Fruit fly (Drosophila melanogaster) whole organism, embryonic: Measurements from ENCODE around the gene CG10324.

Source experiments
- Atf3 ChIP-seq: fragments of 200-800 bp; sonication (Bioruptor generic); optimal IDR thresholded peaks from 3 replicates; lab custom pipeline; 2016; ENCODE audit warnings: missing biosample characterization, missing genetic modification characterization
- BEAF-32 ChIP-seq: fragments of 200-800 bp; sonication (Bioruptor generic); optimal IDR thresholded peaks from 3 replicates; lab custom pipeline; 2017; ENCODE audit warnings: missing biosample characterization, missing genetic modification characterization, mild to moderate bottlenecking, moderate library complexity, missing genetic modification reagents
- Blimp-1 ChIP-seq: fragments of 200-800 bp; sonication (Bioruptor generic); optimal IDR thresholded peaks from 3 replicates; lab custom pipeline; 2018; ENCODE audit warnings: missing biosample characterization, missing genetic modification characterization, mild to moderate bottlenecking, moderate library complexity, missing genetic modification reagents
- CG10147 ChIP-seq: fragments of 200-800 bp; sonication (Bioruptor generic); optimal IDR thresholded peaks from 2 replicates; lab custom pipeline; 2019; ENCODE audit warnings: missing biosample characterization, mild to moderate bottlenecking, missing genetic modification characterization, moderate library complexity
- CG10959 ChIP-seq: fragments of 200-800 bp; sonication (Bioruptor generic); IDR thresholded peaks from 2 replicates; pipeline ENCODE4 v1.3.6; 2022; ENCODE audit warnings: missing biosample characterization, missing genetic modification characterization
- CG12659 ChIP-seq: fragments of 200-800 bp; sonication (Bioruptor generic); optimal IDR thresholded peaks from 3 replicates; lab custom pipeline; 2017; ENCODE audit warnings: mild to moderate bottlenecking, missing biosample characterization, missing genetic modification reagents, missing genetic modification characterization
- CG13287 ChIP-seq: fragments of 200-800 bp; sonication (Bioruptor generic); IDR thresholded peaks from 2 replicates; pipeline ENCODE4 v1.3.6; 2022; ENCODE audit warnings: missing biosample characterization, missing genetic modification characterization; ENCODE audit not compliant: partially characterized antibody
- CG14667 ChIP-seq: fragments of 200-800 bp; sonication (Bioruptor generic); IDR thresholded peaks from 2 replicates; pipeline ENCODE4 v1.3.6; 2022; ENCODE audit warnings: missing biosample characterization, missing genetic modification characterization
- CG14710 ChIP-seq: fragments of 200-800 bp; sonication (Bioruptor generic); optimal IDR thresholded peaks from 3 replicates; lab custom pipeline; 2019; ENCODE audit warnings: missing biosample characterization, mild to moderate bottlenecking, missing genetic modification characterization, moderate library complexity
- CG15269 ChIP-seq: fragments of 200-800 bp; sonication (Bioruptor generic); optimal IDR thresholded peaks from 2 replicates; lab custom pipeline; 2018; ENCODE audit warnings: missing biosample characterization, mild to moderate bottlenecking, missing genetic modification characterization, moderate library complexity
- CG16779 ChIP-seq: fragments of 200-800 bp; sonication (Bioruptor generic); IDR thresholded peaks from 2 replicates; pipeline ENCODE4 v1.3.6; 2022; ENCODE audit warnings: missing biosample characterization, missing genetic modification characterization
- CG17186 ChIP-seq: fragments of 200-800 bp; sonication (Bioruptor generic); optimal IDR thresholded peaks from 3 replicates; lab custom pipeline; 2017; ENCODE audit warnings: missing biosample characterization, missing genetic modification reagents, missing genetic modification characterization
- CG32532 ChIP-seq: fragments of 200-800 bp; sonication (Bioruptor generic); IDR thresholded peaks from 2 replicates; pipeline ENCODE4 v1.3.6; 2022; ENCODE audit warnings: missing biosample characterization, missing genetic modification characterization
- CG3281 ChIP-seq: fragments of 200-800 bp; sonication (Bioruptor generic); optimal IDR thresholded peaks from 3 replicates; lab custom pipeline; 2017; ENCODE audit warnings: missing biosample characterization, mild to moderate bottlenecking, missing genetic modification characterization
- CG4424 ChIP-seq: fragments of 200-800 bp; sonication (Bioruptor generic); optimal IDR thresholded peaks from 3 replicates; lab custom pipeline; 2016; ENCODE audit warnings: missing biosample characterization, missing genetic modification characterization
- CG6765 ChIP-seq: fragments of 200-800 bp; sonication (Bioruptor generic); optimal IDR thresholded peaks from 3 replicates; lab custom pipeline; 2017; ENCODE audit warnings: missing biosample characterization, mild to moderate bottlenecking, missing genetic modification characterization
- CG6813 ChIP-seq: fragments of 200-800 bp; sonication (Bioruptor generic); optimal IDR thresholded peaks from 2 replicates; lab custom pipeline; 2017; ENCODE audit warnings: missing biosample characterization, missing genetic modification characterization, mild to moderate bottlenecking, moderate library complexity, missing genetic modification reagents
- CG6854 ChIP-seq: fragments of 200-800 bp; sonication (Bioruptor generic); optimal IDR thresholded peaks from 3 replicates; lab custom pipeline; 2017; ENCODE audit warnings: missing biosample characterization, mild to moderate bottlenecking, missing genetic modification characterization
- CG8478 ChIP-seq: fragments of >200 bp; optimal IDR thresholded peaks from 2 replicates; lab custom pipeline; 2018
- CG8765 ChIP-seq: fragments of 200-800 bp; sonication (Bioruptor generic); IDR thresholded peaks from 2 replicates; pipeline ENCODE4 v1.3.6; 2022; ENCODE audit warnings: missing biosample characterization, missing genetic modification characterization
- CG9609 ChIP-seq: fragments of 200-800 bp; sonication (Bioruptor generic); optimal IDR thresholded peaks from 3 replicates; lab custom pipeline; 2016; ENCODE audit warnings: missing biosample characterization, missing genetic modification characterization
- Dbx ChIP-seq: fragments of 200-800 bp; sonication (Bioruptor generic); IDR thresholded peaks from 3 replicates; pipeline ENCODE4 v1.3.6; 2022; ENCODE audit warnings: missing biosample characterization, missing genetic modification characterization
- Dp ChIP-seq: fragments of 200-800 bp; sonication (Bioruptor generic); optimal IDR thresholded peaks from 2 replicates; lab custom pipeline; 2018; ENCODE audit warnings: missing biosample characterization, mild to moderate bottlenecking, missing genetic modification characterization, moderate library complexity
- E2f1 ChIP-seq: fragments of 200-800 bp; sonication (Bioruptor generic); IDR thresholded peaks from 2 replicates; pipeline ENCODE4 v1.3.6; 2022; ENCODE audit warnings: missing biosample characterization, missing genetic modification characterization
- E2f2 ChIP-seq: fragments of 200-800 bp; sonication (Bioruptor generic); IDR thresholded peaks from 2 replicates; pipeline ENCODE4 v1.3.6; 2022; ENCODE audit warnings: missing biosample characterization, missing genetic modification characterization
- Fer3 ChIP-seq: fragments of 200-800 bp; sonication (Bioruptor generic); optimal IDR thresholded peaks from 2 replicates; lab custom pipeline; 2018; ENCODE audit warnings: missing biosample characterization, mild to moderate bottlenecking, missing genetic modification characterization, moderate library complexity
- HLH3B ChIP-seq: fragments of 200-800 bp; sonication (Bioruptor generic); IDR thresholded peaks from 2 replicates; pipeline ENCODE4 v1.3.6; 2022; ENCODE audit warnings: missing biosample characterization, missing genetic modification characterization
- Hand ChIP-seq: fragments of 200-800 bp; sonication (Bioruptor generic); optimal IDR thresholded peaks from 2 replicates; lab custom pipeline; 2017; ENCODE audit warnings: mild to moderate bottlenecking, missing biosample characterization, missing genetic modification reagents, missing genetic modification characterization
- HmgZ ChIP-seq: fragments of 200-800 bp; sonication (Bioruptor generic); optimal IDR thresholded peaks from 2 replicates; lab custom pipeline; 2018; ENCODE audit warnings: missing biosample characterization, mild to moderate bottlenecking, missing genetic modification characterization
- Hmx ChIP-seq: fragments of 200-800 bp; sonication (Bioruptor generic); optimal IDR thresholded peaks from 2 replicates; lab custom pipeline; 2016; ENCODE audit warnings: missing biosample characterization, missing genetic modification characterization
- Jarid2 ChIP-seq: fragments of 200-800 bp; sonication (Bioruptor generic); optimal IDR thresholded peaks from 3 replicates; lab custom pipeline; 2017; ENCODE audit warnings: mild to moderate bottlenecking, missing biosample characterization, missing genetic modification reagents, missing genetic modification characterization
- Lpt ChIP-seq: fragments of >200 bp; optimal IDR thresholded peaks from 2 replicates; lab custom pipeline; 2018; ENCODE audit warnings: missing biosample characterization, missing genetic modification characterization
- MESR4 ChIP-seq: fragments of 200-800 bp; sonication (Bioruptor generic); optimal IDR thresholded peaks from 2 replicates; lab custom pipeline; 2018; ENCODE audit warnings: missing biosample characterization, mild to moderate bottlenecking, missing genetic modification characterization, moderate library complexity
- Ravus ChIP-seq: fragments of 200-800 bp; sonication (Bioruptor generic); IDR thresholded peaks from 2 replicates; pipeline ENCODE4 v1.3.6; 2022; ENCODE audit warnings: missing biosample characterization, missing genetic modification characterization
- Side ChIP-seq: fragments of 200-800 bp; sonication (Bioruptor generic); optimal IDR thresholded peaks from 2 replicates; lab custom pipeline; 2016; ENCODE audit warnings: missing biosample characterization, missing genetic modification characterization
- Six4 ChIP-seq: fragments of 200-800 bp; sonication (Bioruptor generic); optimal IDR thresholded peaks from 2 replicates; lab custom pipeline; 2016; ENCODE audit warnings: missing biosample characterization, missing genetic modification characterization
- Spps ChIP-seq: fragments of 200-800 bp; sonication (Bioruptor generic); optimal IDR thresholded peaks from 2 replicates; lab custom pipeline; 2018; ENCODE audit warnings: missing biosample characterization, mild to moderate bottlenecking, missing genetic modification characterization
- Usf ChIP-seq: fragments of 200-800 bp; sonication (Bioruptor generic); optimal IDR thresholded peaks from 2 replicates; lab custom pipeline; 2017; ENCODE audit warnings: missing genotype, missing biosample characterization, missing genetic modification characterization
- ap ChIP-seq: fragments of 200-800 bp; sonication (Bioruptor generic); IDR thresholded peaks from 2 replicates; pipeline ENCODE4 v1.3.6; 2022; ENCODE audit warnings: missing biosample characterization, missing genetic modification characterization
- dan ChIP-seq: fragments of 200-800 bp; sonication (Bioruptor generic); IDR thresholded peaks from 2 replicates; pipeline ENCODE4 v1.3.6; 2022; ENCODE audit warnings: missing biosample characterization, missing genetic modification characterization
- gcm ChIP-seq: fragments of 200-800 bp; sonication (Bioruptor generic); optimal IDR thresholded peaks from 2 replicates; lab custom pipeline; 2019; ENCODE audit warnings: missing biosample characterization, mild to moderate bottlenecking, missing genetic modification characterization, moderate library complexity
- gsb ChIP-seq: fragments of 200-800 bp; sonication (Bioruptor generic); IDR thresholded peaks from 2 replicates; pipeline ENCODE4 v1.3.6; 2022; ENCODE audit warnings: missing biosample characterization, missing genetic modification characterization
- ham ChIP-seq: fragments of 200-800 bp; sonication (Bioruptor generic); IDR thresholded peaks from 2 replicates; pipeline ENCODE4 v1.3.6; 2022; ENCODE audit warnings: missing biosample characterization, missing genetic modification characterization
- jing ChIP-seq: fragments of 200-800 bp; sonication (Bioruptor generic); optimal IDR thresholded peaks from 2 replicates; lab custom pipeline; 2018; ENCODE audit warnings: missing biosample characterization, mild to moderate bottlenecking, missing genetic modification characterization
- onecut ChIP-seq: fragments of 200-800 bp; sonication (Bioruptor generic); IDR thresholded peaks from 2 replicates; pipeline ENCODE4 v1.3.6; 2022; ENCODE audit warnings: missing biosample characterization, missing genetic modification characterization
- org-1 ChIP-seq: fragments of 200-800 bp; sonication (Bioruptor generic); optimal IDR thresholded peaks from 2 replicates; lab custom pipeline; 2017; ENCODE audit warnings: missing biosample characterization, missing genetic modification characterization
- p53 ChIP-seq: fragments of 200-800 bp; sonication (Bioruptor generic); optimal IDR thresholded peaks from 2 replicates; lab custom pipeline; 2016; ENCODE audit warnings: missing biosample characterization, missing genetic modification characterization
- pb ChIP-seq: fragments of 200-800 bp; sonication (Bioruptor generic); optimal IDR thresholded peaks from 3 replicates; lab custom pipeline; 2016; ENCODE audit warnings: missing biosample characterization, missing genetic modification characterization
- slou ChIP-seq: fragments of 200-800 bp; sonication (Bioruptor generic); optimal IDR thresholded peaks from 3 replicates; lab custom pipeline; 2016; ENCODE audit warnings: missing biosample characterization, missing genetic modification characterization
- so ChIP-seq: fragments of 200-800 bp; sonication (Bioruptor generic); IDR thresholded peaks from 3 replicates; pipeline ENCODE4 v1.3.6; 2022; ENCODE audit warnings: missing biosample characterization, missing genetic modification characterization
- tin ChIP-seq: fragments of 200-800 bp; sonication (Bioruptor generic); optimal IDR thresholded peaks from 3 replicates; lab custom pipeline; 2016; ENCODE audit warnings: missing biosample characterization, missing genetic modification characterization
- twi ChIP-seq: fragments of 200-800 bp; optimal IDR thresholded peaks from 2 replicates; lab custom pipeline; 2019; ENCODE audit warnings: missing biosample characterization, mild to moderate bottlenecking, missing genetic modification characterization, moderate library complexity
- vnd ChIP-seq: fragments of 200-800 bp; sonication (Bioruptor generic); IDR thresholded peaks from 3 replicates; pipeline ENCODE4 v1.3.6; 2022; ENCODE audit warnings: missing biosample characterization, missing genetic modification characterization; ENCODE audit not compliant: partially characterized antibody

Gene CG10324

DNA sequence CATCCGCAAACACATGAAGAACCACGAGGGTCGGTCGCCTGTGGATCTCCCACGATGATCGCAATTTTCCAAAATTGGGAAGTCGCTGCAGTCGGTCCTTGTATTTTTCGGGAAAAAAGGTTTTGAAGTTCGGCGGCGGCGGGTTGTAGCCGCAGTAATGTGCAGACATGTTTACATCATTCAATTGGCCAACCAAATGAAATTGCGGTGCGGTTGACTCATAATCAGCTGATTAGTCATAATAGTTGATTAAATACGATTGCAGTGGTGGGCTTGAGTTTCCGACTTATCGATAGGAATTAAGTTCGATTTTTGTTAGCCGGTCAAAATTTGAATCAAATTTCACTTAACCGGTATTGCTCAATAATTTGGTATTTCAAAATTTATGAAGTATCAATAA is 5.3 kb upstream of the CG10324 start, which contains the start of gene CG14907 (continued):
- TF ChIP-seq Side (GFP tag; lab: Kevin White, UChicago) (peak; percentile 1), BEAF-32 (GFP tag; lab: Kevin White, UChicago) (peak; percentile 65), CG12659 (GFP tag; lab: Kevin White, UChicago) (peak; percentile 28), gsb (no peak), CG14667 (GFP tag; lab: Robert Waterston, UW) (no peak), CG4424 (GFP tag; lab: Kevin White, UChicago) (no peak), CG6813 (GFP tag; lab: Kevin White, UChicago) (no peak), CG14710 (tag; lab: Kevin White, UChicago) (peak; percentile 4), slou (no peak), CG10147 (peak; percentile 20), MESR4 (peak; percentile 68), CG16779 (GFP tag; lab: Robert Waterston, UW) (no peak), so (GFP tag; lab: Robert Waterston, UW) (no peak), Usf (GFP tag; lab: Kevin White, UChicago) (no peak), Lpt (GFP tag; lab: Kevin White, UChicago) (no peak), vnd (peak; percentile 34; the same call in 1 of the 3 replicates), Hmx (GFP tag; lab: Kevin White, UChicago) (no peak), ham (GFP tag; lab: Robert Waterston, UW) (no peak), HmgZ (tag; lab: Kevin White, UChicago) (peak; percentile 2), CG8478 (lab: Kevin White, UChicago) (no peak), gcm (GFP tag; lab: Kevin White, UChicago) (no peak), CG10959 (GFP tag; lab: Robert Waterston, UW) (no peak), twi (no peak), onecut (GFP tag; lab: Robert Waterston, UW) (no peak), org-1 (no peak), p53 (GFP tag; lab: Kevin White, UChicago) (no peak), Fer3 (tag; lab: Kevin White, UChicago) (no peak), Atf3 (no peak), tin (no peak), E2f2 (GFP tag; lab: Robert Waterston, UW) (peak; percentile 91), E2f1 (GFP tag; lab: Robert Waterston, UW) (no peak), ap (GFP tag; lab: Robert Waterston, UW) (no peak), Dbx (GFP tag; lab: Robert Waterston, UW) (0 out of 3 replicates have a peak, but pooled peaks have one; percentile 16), Jarid2 (GFP tag; lab: Kevin White, UChicago) (no peak), HLH3B (no peak), CG13287 (GFP tag; lab: Robert Waterston, UW) (peak; percentile 82), Spps (tag; lab: Kevin White, UChicago) (no peak), Six4 (no peak), pb (GFP tag; lab: Kevin White, UChicago) (no peak), jing (no peak), CG6765 (GFP tag; lab: Kevin White, UChicago) (no peak), Ravus (no peak), CG8765 (GFP tag; lab: Robert Waterston, UW) (no peak), Dp (GFP tag; lab: Kevin White, UChicago) (peak; percentile 84), CG6854 (GFP tag; lab: Kevin White, UChicago) (no peak), CG9609 (GFP tag; lab: Kevin White, UChicago) (no peak), Hand (no peak), CG3281 (GFP tag; lab: Kevin White, UChicago) (peak; percentile 8), CG32532 (GFP tag; lab: Robert Waterston, UW) (no peak), CG17186 (GFP tag; lab: Kevin White, UChicago) (no peak), dan (GFP tag; lab: Robert Waterston, UW) (no peak), CG15269 (tag; lab: Kevin White, UChicago) (no peak), Blimp-1 (GFP tag; lab: Kevin White, UChicago) (no peak)
